In genomic region chr3R:24276104-24277008, dm6 we compare ENCODE assay signal across 1 fruit fly cellular context.
TF ChIP-seq lines count a peak whose summit lies in the region.

TSS of gene Orct (plus strand) at chr3R:24276260.

TF ChIP-seq in whole organism, embryonic, 481 proteins besides CTCF, POLR2A, EP300 and RAD21 (continued from another document and continues in another):
- TF ChIP-seq fd64A (GFP tag; optimal IDR thresholded peaks at IDR 0.05; lab: Kevin White, UChicago) (no peak), klu (GFP tag; IDR thresholded peaks at IDR 0.05; lab: Robert Waterston, UW) (peak; percentile 70), Ets65A (GFP tag; lab: Kevin White, UChicago) (peak; percentile 84), wek (GFP tag; optimal IDR thresholded peaks at IDR 0.05; lab: Kevin White, UChicago) (no peak), Hey (tag; optimal IDR thresholded peaks at IDR 0.05; lab: Kevin White, UChicago) (peak; percentile 63), CG11456 (GFP tag; IDR thresholded peaks at IDR 0.05; lab: Robert Waterston, UW) (peak; percentile 69; the same call in 2 of the 3 replicates), CG18619 (GFP tag; optimal IDR thresholded peaks at IDR 0.05; lab: Kevin White, UChicago) (peak; percentile 88), dimm (GFP tag; IDR thresholded peaks at IDR 0.05; lab: Robert Waterston, UW) (no peak), CG10565 (GFP tag; optimal IDR thresholded peaks at IDR 0.05; lab: Kevin White, UChicago) (no peak), HLHmδ (GFP tag; optimal IDR thresholded peaks at IDR 0.05; lab: Kevin White, UChicago) (no peak), CG6683 (GFP tag; optimal IDR thresholded peaks at IDR 0.05; lab: Kevin White, UChicago) (peak; percentile 61), CG13624 (GFP tag; optimal IDR thresholded peaks at IDR 0.05; lab: Kevin White, UChicago) (peak; percentile 46), CG16813 (GFP tag; IDR thresholded peaks at IDR 0.05; lab: Robert Waterston, UW; ENCODE audit: partially characterized antibody) (no peak), CG13123 (GFP tag; optimal IDR thresholded peaks at IDR 0.05; lab: Kevin White, UChicago) (no peak), CG11398 (GFP tag; optimal IDR thresholded peaks at IDR 0.05; lab: Kevin White, UChicago) (peak; percentile 33), Doc2 (GFP tag; IDR thresholded peaks at IDR 0.05; lab: Robert Waterston, UW) (no peak), CG12769 (tag; optimal IDR thresholded peaks at IDR 0.05; lab: Kevin White, UChicago) (peak; percentile 83), jumu (GFP tag; optimal IDR thresholded peaks at IDR 0.05; lab: Kevin White, UChicago) (peak; percentile 59), cg (GFP tag; optimal IDR thresholded peaks at IDR 0.05; lab: Kevin White, UChicago) (peak; percentile 71), CG3281 (GFP tag; optimal IDR thresholded peaks at IDR 0.05; lab: Kevin White, UChicago) (peak; percentile 90), Dfd (GFP tag; optimal IDR thresholded peaks at IDR 0.05; lab: Kevin White, UChicago) (no peak), C15 (GFP tag; IDR thresholded peaks at IDR 0.05; lab: Robert Waterston, UW) (no peak), CG1602 (GFP tag; optimal IDR thresholded peaks at IDR 0.05; lab: Kevin White, UChicago) (peak; percentile 38), ranshi (GFP tag; IDR thresholded peaks at IDR 0.05; lab: Robert Waterston, UW) (peak; percentile 53; the same call in 1 of the 2 replicates), hth (optimal IDR thresholded peaks at IDR 0.05; lab: Kevin White, UChicago) (no peak), CG12071 (GFP tag; optimal IDR thresholded peaks at IDR 0.05; lab: Kevin White, UChicago) (peak; percentile 59), Nf-YC (tag; optimal IDR thresholded peaks at IDR 0.05; lab: Kevin White, UChicago) (peak; percentile 53), slbo (GFP tag; IDR thresholded peaks at IDR 0.05; lab: Robert Waterston, UW) (peak; percentile 84), fu2 (GFP tag; optimal IDR thresholded peaks at IDR 0.05; lab: Kevin White, UChicago) (peak; percentile 65), exex (tag; optimal IDR thresholded peaks at IDR 0.05; lab: Kevin White, UChicago) (peak; percentile 71), lmd (GFP tag; IDR thresholded peaks at IDR 0.05; lab: Robert Waterston, UW) (peak; percentile 76), nau (GFP tag; optimal IDR thresholded peaks at IDR 0.05; lab: Kevin White, UChicago) (peak; percentile 78), CG11093 (GFP tag; IDR thresholded peaks at IDR 0.05; lab: Robert Waterston, UW) (no peak), vnd (GFP tag; IDR thresholded peaks at IDR 0.05; lab: Robert Waterston, UW; ENCODE audit: partially characterized antibody) (no peak), gem (tag; optimal IDR thresholded peaks at IDR 0.05; lab: Kevin White, UChicago) (peak; percentile 87), CG10321 (GFP tag; IDR thresholded peaks at IDR 0.05; lab: Robert Waterston, UW) (no peak), btn (GFP tag; optimal IDR thresholded peaks at IDR 0.05; lab: Kevin White, UChicago) (no peak), CG13296 (GFP tag; optimal IDR thresholded peaks at IDR 0.05; lab: Kevin White, UChicago) (peak; percentile 71), cas (GFP tag; IDR thresholded peaks at IDR 0.05; lab: Robert Waterston, UW) (no peak), CrebB (tag; optimal IDR thresholded peaks at IDR 0.05; lab: Kevin White, UChicago) (peak; percentile 70), CG8281 (tag; optimal IDR thresholded peaks at IDR 0.05; lab: Kevin White, UChicago) (peak; percentile 57), gt (GFP tag; IDR thresholded peaks at IDR 0.05; lab: Robert Waterston, UW) (no peak), CHES-1-like (GFP tag; optimal IDR thresholded peaks at IDR 0.05; lab: Kevin White, UChicago) (peak; percentile 62), vvl (GFP tag; IDR thresholded peaks at IDR 0.05; lab: Robert Waterston, UW) (peak; percentile 62; the same call in 1 of the 2 replicates), CG14014 (GFP tag; IDR thresholded peaks at IDR 0.05; lab: Robert Waterston, UW) (peak; percentile 68), ase (GFP tag; IDR thresholded peaks at IDR 0.05; lab: Robert Waterston, UW) (0 out of 3 replicates have a peak, but pooled peaks have one; percentile 48), Ssrp (tag; optimal IDR thresholded peaks at IDR 0.05; lab: Kevin White, UChicago) (peak; percentile 55), lbe (GFP tag; optimal IDR thresholded peaks at IDR 0.05; lab: Kevin White, UChicago) (no peak), CG2678 (tag; optimal IDR thresholded peaks at IDR 0.05; lab: Kevin White, UChicago) (peak; percentile 91), zf30C (GFP tag; optimal IDR thresholded peaks at IDR 0.05; lab: Kevin White, UChicago) (no peak), Myb (GFP tag; optimal IDR thresholded peaks at IDR 0.05; lab: Kevin White, UChicago) (peak; percentile 55), CG6272 (GFP tag; IDR thresholded peaks at IDR 0.05; lab: Robert Waterston, UW) (peak; percentile 53), dmrt99B (tag; optimal IDR thresholded peaks at IDR 0.05; lab: Kevin White, UChicago) (peak; percentile 79), pros (GFP tag; optimal IDR thresholded peaks at IDR 0.05; lab: Kevin White, UChicago) (peak; percentile 65), seq (GFP tag; IDR thresholded peaks at IDR 0.05; lab: Robert Waterston, UW) (peak; percentile 63; the same call in 1 of the 2 replicates), Oaz (GFP tag; IDR thresholded peaks at IDR 0.05; lab: Robert Waterston, UW) (0 out of 2 replicates have a peak, but pooled peaks have one; percentile 36), trem (tag; optimal IDR thresholded peaks at IDR 0.05; lab: Kevin White, UChicago) (peak; percentile 15), Ets97D (GFP tag; optimal IDR thresholded peaks at IDR 0.05; lab: Kevin White, UChicago) (peak; percentile 16), ssp (GFP tag; IDR thresholded peaks at IDR 0.05; lab: Robert Waterston, UW) (peak; percentile 33; the same call in 1 of the 2 replicates), CG10267 (tag; optimal IDR thresholded peaks at IDR 0.05; lab: Kevin White, UChicago) (peak; percentile 52), Optix (GFP tag; IDR thresholded peaks at IDR 0.05; lab: Robert Waterston, UW) (no peak), zfh1 (GFP tag; IDR thresholded peaks at IDR 0.05; lab: Robert Waterston, UW) (peak; percentile 35; the same call in 1 of the 3 replicates), Awh (GFP tag; IDR thresholded peaks at IDR 0.05; lab: Robert Waterston, UW) (no peak), CG4328 (GFP tag; optimal IDR thresholded peaks at IDR 0.05; lab: Kevin White, UChicago) (peak; percentile 70), CG4820 (GFP tag; optimal IDR thresholded peaks at IDR 0.05; lab: Kevin White, UChicago) (peak; percentile 45), grau (tag; optimal IDR thresholded peaks at IDR 0.05; lab: Kevin White, UChicago) (peak; percentile 87), hbn (GFP tag; IDR thresholded peaks at IDR 0.05; lab: Robert Waterston, UW; ENCODE audit: partially characterized antibody) (no peak), CG4404 (GFP tag; IDR thresholded peaks at IDR 0.05; lab: Robert Waterston, UW) (peak; percentile 43), CG6791 (GFP tag; IDR thresholded peaks at IDR 0.05; lab: Robert Waterston, UW; ENCODE audit: partially characterized antibody) (no peak), Fer1 (GFP tag; optimal IDR thresholded peaks at IDR 0.05; lab: Kevin White, UChicago) (peak; percentile 87), Med (GFP tag; lab: Kevin White, UChicago) (peak; percentile 89), trh (GFP tag; optimal IDR thresholded peaks at IDR 0.05; lab: Kevin White, UChicago) (no peak), pzg (GFP tag; optimal IDR thresholded peaks at IDR 0.05; lab: Kevin White, UChicago) (no peak), CG13775 (GFP tag; optimal IDR thresholded peaks at IDR 0.05; lab: Kevin White, UChicago) (peak; percentile 86), MTF-1 (GFP tag; optimal IDR thresholded peaks at IDR 0.05; lab: Kevin White, UChicago; ENCODE audit: borderline replicate concordance) (peak; percentile 10), emc (GFP tag; optimal IDR thresholded peaks at IDR 0.05; lab: Kevin White, UChicago) (peak; percentile 27), Bgb (GFP tag; IDR thresholded peaks at IDR 0.05; lab: Robert Waterston, UW; ENCODE audit: partially characterized antibody) (peak; percentile 30; the same call in 1 of the 2 replicates), CG11247 (GFP tag; IDR thresholded peaks at IDR 0.05; lab: Robert Waterston, UW) (peak; percentile 59; the same call in 1 of the 2 replicates), pan (optimal IDR thresholded peaks at IDR 0.05; lab: Kevin White, UChicago) (no peak), pan (GFP tag; optimal IDR thresholded peaks at IDR 0.05 in 1 of 2, IDR thresholded peaks at IDR 0.05 in 1 of 2) (peak in 1 of 2 experiments; percentile 69), bcd (GFP tag; optimal IDR thresholded peaks at IDR 0.05; lab: Kevin White, UChicago) (peak; percentile 82), CG14441 (GFP tag; IDR thresholded peaks at IDR 0.05; lab: Robert Waterston, UW) (peak; percentile 58), salm (tag; optimal IDR thresholded peaks at IDR 0.05; lab: Kevin White, UChicago) (peak; percentile 35), usp (GFP tag; optimal IDR thresholded peaks at IDR 0.05; lab: Kevin White, UChicago) (no peak), Jarid2 (GFP tag; optimal IDR thresholded peaks at IDR 0.05; lab: Kevin White, UChicago) (peak; percentile 73), Lpt (GFP tag; optimal IDR thresholded peaks at IDR 0.05; lab: Kevin White, UChicago) (no peak), bowl (GFP tag; IDR thresholded peaks at IDR 0.05; lab: Robert Waterston, UW) (0 out of 2 replicates have a peak, but pooled peaks have one; percentile 6), lilli (GFP tag; optimal IDR thresholded peaks at IDR 0.05; lab: Kevin White, UChicago) (peak; percentile 78), D19A (tag; optimal IDR thresholded peaks at IDR 0.05; lab: Kevin White, UChicago) (peak; percentile 85), CG18476 (GFP tag; optimal IDR thresholded peaks at IDR 0.05; lab: Kevin White, UChicago) (peak; percentile 51), CG17186 (GFP tag; optimal IDR thresholded peaks at IDR 0.05; lab: Kevin White, UChicago) (no peak), oc (tag; optimal IDR thresholded peaks at IDR 0.05; lab: Kevin White, UChicago) (peak; percentile 60), Hand (GFP tag; optimal IDR thresholded peaks at IDR 0.05; lab: Kevin White, UChicago) (peak; percentile 75), CG8765 (GFP tag; IDR thresholded peaks at IDR 0.05; lab: Robert Waterston, UW) (peak; percentile 22; the same call in 1 of the 2 replicates), schlank (tag; optimal IDR thresholded peaks at IDR 0.05; lab: Kevin White, UChicago) (peak; percentile 52), MBD-R2 (GFP tag; IDR thresholded peaks at IDR 0.05; lab: Robert Waterston, UW) (0 out of 2 replicates have a peak, but pooled peaks have one; percentile 39), CG32532 (GFP tag; IDR thresholded peaks at IDR 0.05; lab: Robert Waterston, UW) (peak; percentile 79), NK7.1 (GFP tag; optimal IDR thresholded peaks at IDR 0.05; lab: Kevin White, UChicago) (peak; percentile 29), Usf (GFP tag; optimal IDR thresholded peaks at IDR 0.05; lab: Kevin White, UChicago) (peak; percentile 75), Dll (GFP tag; IDR thresholded peaks at IDR 0.05; lab: Robert Waterston, UW; ENCODE audit: partially characterized antibody) (no peak), bab2 (GFP tag; optimal IDR thresholded peaks at IDR 0.05; lab: Kevin White, UChicago) (peak; percentile 70), CG30020 (tag; optimal IDR thresholded peaks at IDR 0.05; lab: Kevin White, UChicago) (peak; percentile 27), tin (GFP tag; optimal IDR thresholded peaks at IDR 0.05; lab: Kevin White, UChicago) (peak; percentile 52), en (GFP tag; optimal IDR thresholded peaks at IDR 0.05; lab: Kevin White, UChicago) (no peak), nerfin-1 (tag; optimal IDR thresholded peaks at IDR 0.05; lab: Kevin White, UChicago) (peak; percentile 54), CG7745 (tag; optimal IDR thresholded peaks at IDR 0.05; lab: Kevin White, UChicago) (no peak), odd (GFP tag; optimal IDR thresholded peaks at IDR 0.05; lab: Kevin White, UChicago) (peak; percentile 68), CG5180 (GFP tag; optimal IDR thresholded peaks at IDR 0.05; lab: Kevin White, UChicago) (peak; percentile 54), dati (GFP tag; IDR thresholded peaks at IDR 0.05; lab: Robert Waterston, UW) (no peak), CG2875 (GFP tag; optimal IDR thresholded peaks at IDR 0.05; lab: Kevin White, UChicago) (peak; percentile 36), Oli (tag; optimal IDR thresholded peaks at IDR 0.05; lab: Kevin White, UChicago) (peak; percentile 82), CG8924 (tag; optimal IDR thresholded peaks at IDR 0.05; lab: Kevin White, UChicago) (peak; percentile 84), dan (GFP tag; IDR thresholded peaks at IDR 0.05; lab: Robert Waterston, UW) (no peak), sob (GFP tag; IDR thresholded peaks at IDR 0.05; lab: Robert Waterston, UW) (peak; percentile 66; the same call in 1 of the 2 replicates), ato (GFP tag; IDR thresholded peaks at IDR 0.05; lab: Robert Waterston, UW; ENCODE audit: partially characterized antibody) (no peak), CG1603 (tag; optimal IDR thresholded peaks at IDR 0.05; lab: Kevin White, UChicago) (peak; percentile 69), Doc3 (GFP tag; IDR thresholded peaks at IDR 0.05; lab: Robert Waterston, UW; ENCODE audit: partially characterized antibody) (no peak), CG31365 (tag; optimal IDR thresholded peaks at IDR 0.05; lab: Kevin White, UChicago) (no peak), tio (GFP tag; optimal IDR thresholded peaks at IDR 0.05; lab: Kevin White, UChicago) (peak; percentile 70), CG2202 (tag; optimal IDR thresholded peaks at IDR 0.05; lab: Kevin White, UChicago) (no peak), sim (GFP tag; IDR thresholded peaks at IDR 0.05; lab: Robert Waterston, UW) (peak; percentile 4; the same call in 1 of the 2 replicates), zfh2 (GFP tag; optimal IDR thresholded peaks at IDR 0.05; lab: Kevin White, UChicago) (peak; percentile 87), unc-4 (GFP tag; IDR thresholded peaks at IDR 0.05; lab: Robert Waterston, UW; ENCODE audit: partially characterized antibody) (no peak), zen2 (GFP tag; IDR thresholded peaks at IDR 0.05; lab: Robert Waterston, UW; ENCODE audit: partially characterized antibody) (no peak), ttk (GFP tag; IDR thresholded peaks at IDR 0.05; lab: Robert Waterston, UW) (no peak; the same call in 1 of the 2 replicates), lab (GFP tag; optimal IDR thresholded peaks at IDR 0.05; lab: Kevin White, UChicago) (peak; percentile 89), CG30431 (GFP tag; optimal IDR thresholded peaks at IDR 0.05; lab: Kevin White, UChicago) (peak; percentile 40), Hr39 (optimal IDR thresholded peaks at IDR 0.05; lab: Kevin White, UChicago) (no peak), abd-A (tag; optimal IDR thresholded peaks at IDR 0.05; lab: Kevin White, UChicago) (peak; percentile 3), tap (tag; optimal IDR thresholded peaks at IDR 0.05; lab: Kevin White, UChicago) (peak; percentile 77)
